Worm (Caenorhabditis elegans): Measurements from ENCODE around the gene T23F2.5.

- TF ChIP-seq flt-1 (GFP tag; IDR thresholded peaks at IDR 0.05) (no peak), pes-1 (GFP tag; IDR thresholded peaks at IDR 0.05) (no peak), tbx-37 (GFP tag; conservative IDR thresholded peaks at IDR 0.05) (no peak), B0310.2 (tag; optimal IDR thresholded peaks at IDR 0.05) (no peak), sea-1 (GFP tag; conservative IDR thresholded peaks at IDR 0.05) (no peak), ama-1 (optimal IDR thresholded peaks at IDR 0.05) (no peak), ets-7 (tag; optimal IDR thresholded peaks at IDR 0.05) (no peak), tra-4 (tag; optimal IDR thresholded peaks at IDR 0.05) (no peak), ceh-13 (GFP tag; optimal IDR thresholded peaks at IDR 0.05) (no peak), ceh-36 (tag; optimal IDR thresholded peaks at IDR 0.05) (no peak), F13C5.2 (tag; optimal IDR thresholded peaks at IDR 0.05) (no peak), hnd-1 (tag; optimal IDR thresholded peaks at IDR 0.05) (no peak), aly-1 (tag; optimal IDR thresholded peaks at IDR 0.05) (no peak), scrt-1 (GFP tag; IDR thresholded peaks at IDR 0.05) (no peak)
Measured at ce11 chrX:5505148-5505547, 11.8 kb downstream of the T23F2.5 start, which contains the start of gene T23F2.2.
